Fruit fly (Drosophila melanogaster) whole organism, embryonic: ENCODE measurements around the gene CG3088.

Experiments used
- Asciz ChIP-seq: fragments of 200-800 bp; sonication (Bioruptor generic); optimal IDR thresholded peaks from 2 replicates; lab custom pipeline; 2017; ENCODE audit warnings: missing biosample characterization, mild to moderate bottlenecking, missing genetic modification characterization, missing genetic modification reagents
- B-H2 ChIP-seq: fragments of 200-800 bp; sonication (Bioruptor generic); optimal IDR thresholded peaks from 2 replicates; lab custom pipeline; 2018; ENCODE audit warnings: missing biosample characterization, mild to moderate bottlenecking, missing genetic modification characterization
- CG10654 ChIP-seq: fragments of 200-800 bp; sonication (Bioruptor generic); optimal IDR thresholded peaks from 2 replicates; lab custom pipeline; 2016; ENCODE audit warnings: missing biosample characterization, missing genetic modification characterization
- CG10979 ChIP-seq: fragments of 200-800 bp; sonication (Bioruptor generic); optimal IDR thresholded peaks from 2 replicates; lab custom pipeline; 2018; ENCODE audit warnings: missing biosample characterization, mild to moderate bottlenecking, missing genetic modification characterization, moderate library complexity
- CG11723 ChIP-seq: fragments of 200-800 bp; sonication (Bioruptor generic); optimal IDR thresholded peaks from 2 replicates; lab custom pipeline; 2017; ENCODE audit warnings: missing biosample characterization, mild to moderate bottlenecking, missing genetic modification characterization
- CG14667 ChIP-seq: fragments of 200-800 bp; sonication (Bioruptor generic); IDR thresholded peaks from 2 replicates; pipeline ENCODE4 v1.3.6; 2022; ENCODE audit warnings: missing biosample characterization, missing genetic modification characterization
- CG15479 ChIP-seq: fragments of 200-800 bp; sonication (Bioruptor generic); optimal IDR thresholded peaks from 3 replicates; lab custom pipeline; 2019; ENCODE audit warnings: missing biosample characterization, mild to moderate bottlenecking, missing genetic modification characterization, moderate library complexity
- CG15601 ChIP-seq: fragments of 200-800 bp; sonication (Bioruptor generic); optimal IDR thresholded peaks from 3 replicates; lab custom pipeline; 2019; ENCODE audit warnings: missing biosample characterization, mild to moderate bottlenecking, missing genetic modification characterization, moderate library complexity
- CG17361 ChIP-seq: fragments of 200-800 bp; sonication (Bioruptor generic); IDR thresholded peaks from 3 replicates; pipeline ENCODE4 v1.3.6; 2022; ENCODE audit warnings: missing biosample characterization, missing genetic modification characterization
- CG17829 ChIP-seq: fragments of 200-800 bp; optimal IDR thresholded peaks from 2 replicates; lab custom pipeline; 2019; ENCODE audit warnings: missing biosample characterization, mild to moderate bottlenecking, missing genetic modification characterization, moderate library complexity
- CG18476 ChIP-seq: fragments of 200-800 bp; sonication (Bioruptor generic); optimal IDR thresholded peaks from 2 replicates; lab custom pipeline; 2016; ENCODE audit warnings: missing biosample characterization, mild to moderate bottlenecking, missing genetic modification characterization
- CG2875 ChIP-seq: fragments of 200-800 bp; sonication (Bioruptor generic); optimal IDR thresholded peaks from 2 replicates; lab custom pipeline; 2017; ENCODE audit warnings: missing biosample characterization, mild to moderate bottlenecking, missing genetic modification characterization, missing genetic modification reagents
- CG34224 ChIP-seq: fragments of 200-800 bp; sonication (Bioruptor generic); IDR thresholded peaks from 3 replicates; pipeline ENCODE4 v1.3.6; 2022; ENCODE audit warnings: missing biosample characterization, missing genetic modification characterization; ENCODE audit not compliant: partially characterized antibody
- CG3847 ChIP-seq: fragments of 200-800 bp; sonication (Bioruptor generic); IDR thresholded peaks from 2 replicates; pipeline ENCODE4 v1.3.6; 2022; ENCODE audit warnings: missing biosample characterization, missing genetic modification characterization
- CG4730 ChIP-seq: fragments of 200-800 bp; sonication (Bioruptor generic); IDR thresholded peaks from 2 replicates; pipeline ENCODE4 v1.3.6; 2022; ENCODE audit warnings: missing biosample characterization, missing genetic modification characterization
- CG4854 ChIP-seq: fragments of 200-800 bp; sonication (Bioruptor generic); optimal IDR thresholded peaks from 2 replicates; lab custom pipeline; 2016; ENCODE audit warnings: missing biosample characterization, missing genetic modification characterization, inconsistent platforms
- CG6813 ChIP-seq: fragments of 200-800 bp; sonication (Bioruptor generic); optimal IDR thresholded peaks from 2 replicates; lab custom pipeline; 2017; ENCODE audit warnings: missing biosample characterization, missing genetic modification characterization, mild to moderate bottlenecking, moderate library complexity, missing genetic modification reagents
- CG7839 ChIP-seq: fragments of 200-800 bp; sonication (Bioruptor generic); optimal IDR thresholded peaks from 3 replicates; lab custom pipeline; 2018; ENCODE audit warnings: missing biosample characterization, mild to moderate bottlenecking, missing genetic modification characterization, moderate library complexity
- Camta ChIP-seq: fragments of 200-800 bp; sonication (Bioruptor generic); optimal IDR thresholded peaks from 2 replicates; lab custom pipeline; 2016; ENCODE audit warnings: missing biosample characterization, missing genetic modification characterization
- D19B ChIP-seq: fragments of 200-800 bp; sonication (Bioruptor generic); optimal IDR thresholded peaks from 2 replicates; lab custom pipeline; 2017; ENCODE audit warnings: missing biosample characterization, mild to moderate bottlenecking, missing genetic modification characterization
- Dek ChIP-seq: fragments of 200-800 bp; sonication (Bioruptor generic); optimal IDR thresholded peaks from 3 replicates; lab custom pipeline; 2019; ENCODE audit warnings: missing biosample characterization, mild to moderate bottlenecking, missing genetic modification characterization, moderate library complexity
- Dfd ChIP-seq, 2 experiments: fragments of >200 bp; optimal IDR thresholded peaks; 2 replicates each; lab custom pipeline; 2017; ENCODE audit warnings: missing biosample characterization in 2 of 2, missing genetic modification characterization in 2 of 2
- Ets65A ChIP-seq: fragments of 200-800 bp; sonication (Bioruptor generic); peaks from one replicate; lab custom pipeline; 2016; ENCODE audit warnings: missing biosample characterization, missing genetic modification characterization
- Hmx ChIP-seq: fragments of 200-800 bp; sonication (Bioruptor generic); optimal IDR thresholded peaks from 2 replicates; lab custom pipeline; 2016; ENCODE audit warnings: missing biosample characterization, missing genetic modification characterization
- MTF-1 ChIP-seq: fragments of 200-800 bp; sonication (Bioruptor generic); optimal IDR thresholded peaks from 2 replicates; lab custom pipeline; 2018; ENCODE audit warnings: missing biosample characterization, mild to moderate bottlenecking, missing genetic modification characterization, borderline replicate concordance
- Nf-YB ChIP-seq: fragments of 200-800 bp; sonication (Bioruptor generic); optimal IDR thresholded peaks from 3 replicates; lab custom pipeline; 2019; ENCODE audit warnings: missing biosample characterization, mild to moderate bottlenecking, missing genetic modification characterization, moderate library complexity
- Oli ChIP-seq: fragments of 200-800 bp; sonication (Bioruptor generic); optimal IDR thresholded peaks from 2 replicates; lab custom pipeline; 2018; ENCODE audit warnings: missing biosample characterization, mild to moderate bottlenecking, missing genetic modification characterization, moderate library complexity
- Scr ChIP-seq: fragments of 200-800 bp; sonication (Bioruptor generic); IDR thresholded peaks from 2 replicates; pipeline ENCODE4 v1.3.6; 2022; ENCODE audit warnings: missing biosample characterization, missing genetic modification characterization; ENCODE audit not compliant: partially characterized antibody
- ara ChIP-seq: fragments of 200-800 bp; sonication (Bioruptor generic); IDR thresholded peaks from 2 replicates; pipeline ENCODE4 v1.3.6; 2022; ENCODE audit warnings: missing biosample characterization, missing genetic modification characterization
- bab2 ChIP-seq: fragments of 200-800 bp; sonication (Bioruptor generic); optimal IDR thresholded peaks from 2 replicates; lab custom pipeline; 2016; ENCODE audit warnings: missing biosample characterization, missing genetic modification characterization
- cg ChIP-seq: fragments of 200-800 bp; sonication (Bioruptor generic); optimal IDR thresholded peaks from 3 replicates; lab custom pipeline; 2019; ENCODE audit warnings: missing biosample characterization, mild to moderate bottlenecking, missing genetic modification characterization, moderate library complexity
- chinmo ChIP-seq: fragments of 200-800 bp; sonication (Bioruptor generic); IDR thresholded peaks from 4 replicates; pipeline ENCODE4 v1.3.6; 2022; ENCODE audit warnings: missing biosample characterization, missing genetic modification characterization; ENCODE audit not compliant: partially characterized antibody
- cwo ChIP-seq: fragments of 200-800 bp; sonication (Bioruptor generic); optimal IDR thresholded peaks from 3 replicates; lab custom pipeline; 2017; ENCODE audit warnings: missing biosample characterization, missing genetic modification characterization, mild to moderate bottlenecking, moderate library complexity, missing genetic modification reagents
- dpn ChIP-seq, 2 experiments: fragments of 200-800 bp; sonication (Bioruptor generic); optimal IDR thresholded peaks; 3 replicates each; lab custom pipeline; 2016; ENCODE audit warnings: missing biosample characterization in 2 of 2, missing genetic modification characterization in 2 of 2
- en ChIP-seq: fragments of 200-800 bp; sonication (Bioruptor generic); optimal IDR thresholded peaks from 2 replicates; lab custom pipeline; 2016; ENCODE audit warnings: missing biosample characterization, missing genetic modification characterization
- ftz-f1 ChIP-seq: fragments of 200-800 bp; sonication (Bioruptor generic); optimal IDR thresholded peaks from 2 replicates; lab custom pipeline; 2016; ENCODE audit warnings: missing biosample characterization, missing genetic modification characterization
- kah ChIP-seq: fragments of 200-800 bp; sonication (Bioruptor generic); optimal IDR thresholded peaks from 2 replicates; lab custom pipeline; 2018; ENCODE audit warnings: missing biosample characterization, mild to moderate bottlenecking, missing genetic modification characterization
- kni ChIP-seq: fragments of 200-800 bp; sonication (Bioruptor generic); optimal IDR thresholded peaks from 3 replicates; lab custom pipeline; 2017; ENCODE audit warnings: mild to moderate bottlenecking, missing biosample characterization, missing genetic modification reagents, missing genetic modification characterization
- lab ChIP-seq: fragments of 200-800 bp; sonication (Bioruptor generic); optimal IDR thresholded peaks from 3 replicates; lab custom pipeline; 2017; ENCODE audit warnings: missing biosample characterization, missing genetic modification characterization, mild to moderate bottlenecking, moderate library complexity, missing genetic modification reagents
- mld ChIP-seq: fragments of 200-800 bp; sonication (Bioruptor generic); IDR thresholded peaks from 3 replicates; pipeline ENCODE4 v1.3.6; 2022; ENCODE audit warnings: missing biosample characterization, missing genetic modification characterization; ENCODE audit not compliant: partially characterized antibody
- peb ChIP-seq: fragments of 200-800 bp; sonication (Bioruptor generic); IDR thresholded peaks from 2 replicates; pipeline ENCODE4 v1.3.6; 2022; ENCODE audit warnings: missing biosample characterization, missing genetic modification characterization
- pita ChIP-seq: fragments of 200-800 bp; sonication (Bioruptor generic); optimal IDR thresholded peaks from 2 replicates; lab custom pipeline; 2017; ENCODE audit warnings: missing biosample characterization, mild to moderate bottlenecking, missing genetic modification characterization
- row ChIP-seq: fragments of 200-800 bp; sonication (Bioruptor generic); IDR thresholded peaks from 3 replicates; pipeline ENCODE4 v1.3.6; 2022; ENCODE audit warnings: missing biosample characterization, missing genetic modification characterization
- sens-2 ChIP-seq: fragments of 200-800 bp; sonication (Bioruptor generic); IDR thresholded peaks from 2 replicates; pipeline ENCODE4 v1.3.6; 2022; ENCODE audit warnings: missing biosample characterization, missing genetic modification characterization
- sima ChIP-seq: fragments of 200-800 bp; sonication (Bioruptor generic); optimal IDR thresholded peaks from 2 replicates; lab custom pipeline; 2016; ENCODE audit warnings: missing biosample characterization, missing genetic modification characterization
- tgo ChIP-seq: fragments of 200-800 bp; sonication (Bioruptor generic); IDR thresholded peaks from 3 replicates; pipeline ENCODE4 v1.3.6; 2022; ENCODE audit warnings: missing biosample characterization, missing genetic modification characterization
- twi ChIP-seq: fragments of 200-800 bp; optimal IDR thresholded peaks from 2 replicates; lab custom pipeline; 2019; ENCODE audit warnings: missing biosample characterization, mild to moderate bottlenecking, missing genetic modification characterization, moderate library complexity
- zf30C ChIP-seq: fragments of 200-800 bp; sonication (Bioruptor generic); optimal IDR thresholded peaks from 3 replicates; lab custom pipeline; 2018; ENCODE audit warnings: missing biosample characterization, mild to moderate bottlenecking, missing genetic modification characterization

Gene CG3088

dm6 chr3L:9614589-9615442 lies 13.7 kb upstream of the CG3088 start, which contains the start of gene LanB2 (continued):
- peak; percentile 49 for TF ChIP-seq lab (GFP tag; lab: Kevin White, UChicago)
- TF ChIP-seq Oli (tag; lab: Kevin White, UChicago): no peak
- TF ChIP-seq sima (GFP tag; lab: Kevin White, UChicago): no peak
- no peak for TF ChIP-seq Asciz (GFP tag; lab: Kevin White, UChicago)
- no peak for TF ChIP-seq peb (GFP tag; lab: Robert Waterston, UW)
- TF ChIP-seq Dek (tag; lab: Kevin White, UChicago): no peak
- TF ChIP-seq row (GFP tag; lab: Robert Waterston, UW): no peak
- TF ChIP-seq CG15479: peak; percentile 58
- no peak for TF ChIP-seq dpn (GFP tag; optimal IDR thresholded peaks at IDR 0.05; lab: Kevin White, UChicago)
- TF ChIP-seq CG10654 (GFP tag; lab: Kevin White, UChicago): no peak
- TF ChIP-seq Ets65A (GFP tag; lab: Kevin White, UChicago): no peak
- TF ChIP-seq CG6813: peak; percentile 43
- TF ChIP-seq CG11723 (GFP tag; lab: Kevin White, UChicago): no peak
- TF ChIP-seq sens-2 (GFP tag; lab: Robert Waterston, UW): no peak
- TF ChIP-seq twi (tag; lab: Kevin White, UChicago): no peak
- no peak for TF ChIP-seq CG15601
- no peak for TF ChIP-seq zf30C (GFP tag; lab: Kevin White, UChicago)
- TF ChIP-seq en (GFP tag; lab: Kevin White, UChicago): no peak
- peak; percentile 37 for TF ChIP-seq CG17829
- TF ChIP-seq Nf-YB (GFP tag; lab: Kevin White, UChicago): peak; percentile 0
- TF ChIP-seq bab2 (GFP tag; lab: Kevin White, UChicago): no peak
- no peak for TF ChIP-seq Camta
- TF ChIP-seq CG2875 (GFP tag; lab: Kevin White, UChicago): no peak
- TF ChIP-seq CG14667 (GFP tag; lab: Robert Waterston, UW): no peak
- TF ChIP-seq CG4854 (GFP tag; lab: Kevin White, UChicago): no peak
- 0 out of 2 replicates have a peak, but pooled peaks have one; percentile 29 for TF ChIP-seq ara (GFP tag; lab: Robert Waterston, UW)
- TF ChIP-seq CG10979 (tag; lab: Kevin White, UChicago): no peak
- no peak for TF ChIP-seq kah
- peak; percentile 63; the same call in 1 of the 4 replicates for TF ChIP-seq chinmo
- no peak for TF ChIP-seq CG4730 (GFP tag; lab: Robert Waterston, UW)
- 0 out of 2 replicates have a peak, but pooled peaks have one; percentile 20 for TF ChIP-seq Scr (GFP tag; lab: Robert Waterston, UW)
- no peak for TF ChIP-seq CG18476
- no peak for TF ChIP-seq Hmx (GFP tag; lab: Kevin White, UChicago)
- TF ChIP-seq pita (GFP tag; lab: Kevin White, UChicago): no peak
- peak; percentile 88 for TF ChIP-seq cg (GFP tag; lab: Kevin White, UChicago)
- peak; percentile 57; the same call in 1 of the 3 replicates for TF ChIP-seq mld (GFP tag; lab: Robert Waterston, UW)
- no peak for TF ChIP-seq cwo
- no peak for TF ChIP-seq tgo
- no peak for TF ChIP-seq CG3847 (GFP tag; lab: Robert Waterston, UW)
- TF ChIP-seq D19B: no peak
- no peak for TF ChIP-seq CG34224
- peak; percentile 80 for TF ChIP-seq kni (GFP tag; lab: Kevin White, UChicago)
- no peak for TF ChIP-seq CG7839 (tag; lab: Kevin White, UChicago)
- no peak for TF ChIP-seq ftz-f1 (GFP tag; lab: Kevin White, UChicago)
- no peak; the same call in 2 of the 3 replicates for TF ChIP-seq CG17361 (GFP tag; lab: Robert Waterston, UW)
- TF ChIP-seq B-H2 (GFP tag; lab: Kevin White, UChicago): peak; percentile 47
- TF ChIP-seq Dfd (GFP tag; optimal IDR thresholded peaks at IDR 0.05; lab: Kevin White, UChicago): no peak
- TF ChIP-seq MTF-1 (GFP tag; lab: Kevin White, UChicago): no peak
